Worm (Caenorhabditis elegans) whole organism, L1 larva: ENCODE measurements around the gene ZK185.4.

Experiments used
- aly-2 ChIP-seq: fragments of 150-350 bp; optimal IDR thresholded peaks from 2 replicates; lab custom pipeline; 2014; ENCODE audit warnings: missing biosample characterization, missing genetic modification characterization
- ceh-90 ChIP-seq: sonication (generic microtip); optimal IDR thresholded peaks from 2 replicates; lab custom pipeline; 2016; ENCODE audit warnings: missing genetic modification characterization, missing compliant biosample characterization
- ztf-4 ChIP-seq: fragments of 150-350 bp; optimal IDR thresholded peaks from 2 replicates; lab custom pipeline; 2014; ENCODE audit warnings: missing biosample characterization, missing genetic modification characterization

- TF ChIP-seq ceh-90 (no peak), ztf-4 (tag; lab: Kevin White, UChicago) (no peak), aly-2 (no peak)
Measured at ce11 chrIV:4536247-4536646, 3.3 kb upstream of the ZK185.4 start, which contains the start of gene ZK185.2.
